Worm (Caenorhabditis elegans) whole organism, L1 larva: ENCODE measurements around the gene pod-1.

Source experiments
- C04F5.9 ChIP-seq: sonication (generic microtip); optimal IDR thresholded peaks from 2 replicates; lab custom pipeline; 2016; ENCODE audit warnings: missing genetic modification characterization, missing compliant biosample characterization
- C34B4.2 ChIP-seq: sonication (generic microtip); optimal IDR thresholded peaks from 2 replicates; lab custom pipeline; 2017; ENCODE audit warnings: mild to moderate bottlenecking, missing genetic modification characterization, missing compliant biosample characterization
- F16B12.6 ChIP-seq: fragments of 150-350 bp; optimal IDR thresholded peaks from 2 replicates; lab custom pipeline; 2014; ENCODE audit warnings: missing biosample characterization, missing genetic modification characterization
- aly-2 ChIP-seq: fragments of 150-350 bp; optimal IDR thresholded peaks from 2 replicates; lab custom pipeline; 2014; ENCODE audit warnings: missing biosample characterization, missing genetic modification characterization
- blmp-1 ChIP-seq: fragments of 150-350 bp; optimal IDR thresholded peaks from 2 replicates; lab custom pipeline; 2014; ENCODE audit warnings: missing biosample characterization, missing genetic modification characterization
- ceh-82 ChIP-seq, 3 experiments: fragments of 150-350 bp in 1 of 3; sonication (generic microtip) in 2 of 3; optimal IDR thresholded peaks; 2 replicates each; lab custom pipeline; 2014 to 2017; ENCODE audit warnings: missing biosample characterization in 3 of 3, missing genetic modification characterization in 3 of 3
- ceh-90 ChIP-seq: sonication (generic microtip); optimal IDR thresholded peaks from 2 replicates; lab custom pipeline; 2016; ENCODE audit warnings: missing genetic modification characterization, missing compliant biosample characterization
- ces-1 ChIP-seq: fragments of 150-350 bp; optimal IDR thresholded peaks from 2 replicates; lab custom pipeline; 2014; ENCODE audit warnings: missing biosample characterization, missing genetic modification reagents, missing genetic modification characterization
- dpl-1 ChIP-seq, 3 experiments: fragments of 150-350 bp in 2 of 3; sonication (generic microtip) in 1 of 3; optimal IDR thresholded peaks; 2 replicates each; lab custom pipeline; 2014 to 2017; ENCODE audit warnings: missing biosample characterization in 3 of 3, missing genetic modification characterization in 3 of 3, missing genetic modification reagents in 3 of 3
- dsc-1 ChIP-seq: sonication (generic microtip); optimal IDR thresholded peaks from 2 replicates; lab custom pipeline; 2016; ENCODE audit warnings: mild to moderate bottlenecking, missing genetic modification characterization, missing compliant biosample characterization
- efl-1 ChIP-seq, 4 experiments: fragments of 150-350 bp; optimal IDR thresholded peaks in 3 of 4; peaks in 1 of 4; 1 replicate in 1 of 4; 2 replicates in 3 of 4; lab custom pipeline; 2014; ENCODE audit warnings: missing biosample characterization in 2 of 4, missing genetic modification characterization in 2 of 4, missing genetic modification reagents in 2 of 4
- egl-27 ChIP-seq, 2 experiments: fragments of 150-350 bp in 1 of 2; sonication (generic microtip); optimal IDR thresholded peaks; 3 replicates each; lab custom pipeline; 2017 to 2018; ENCODE audit warnings: missing biosample characterization in 2 of 2, missing genetic modification characterization in 2 of 2, missing genetic modification reagents in 2 of 2
- elt-3 ChIP-seq, 6 experiments: fragments of 150-350 bp in 1 of 6; sonication (generic microtip); optimal IDR thresholded peaks; 2 replicates each; lab custom pipeline; 2017 to 2018; ENCODE audit warnings: missing biosample characterization in 6 of 6, missing genetic modification characterization in 6 of 6, inconsistent platforms in 1 of 6
- fkh-10 ChIP-seq: sonication (generic microtip); optimal IDR thresholded peaks from 2 replicates; lab custom pipeline; 2017; ENCODE audit warnings: missing biosample characterization, missing genetic modification reagents, missing genetic modification characterization
- fkh-4 ChIP-seq: sonication (generic microtip); optimal IDR thresholded peaks from 2 replicates; lab custom pipeline; 2016; ENCODE audit warnings: missing compliant biosample characterization, missing genetic modification characterization, borderline replicate concordance
- grh-1 ChIP-seq: fragments of 200-800 bp; sonication (Bioruptor generic); IDR thresholded peaks from 2 replicates; pipeline ENCODE4 v1.3.6; 2022; ENCODE audit warnings: missing genetic modification reagents, missing genetic modification characterization, missing compliant biosample characterization
- hpl-2 ChIP-seq: fragments of 150-350 bp; optimal IDR thresholded peaks from 2 replicates; lab custom pipeline; 2014; ENCODE audit warnings: missing biosample characterization, missing genetic modification reagents, missing genetic modification characterization
- jun-1 ChIP-seq: fragments of 150-350 bp; optimal IDR thresholded peaks from 2 replicates; lab custom pipeline; 2014; ENCODE audit warnings: missing biosample characterization, missing genetic modification reagents, missing genetic modification characterization
- lin-13 ChIP-seq: fragments of 150-350 bp; optimal IDR thresholded peaks from 2 replicates; lab custom pipeline; 2014; ENCODE audit warnings: missing biosample characterization, missing genetic modification reagents, missing genetic modification characterization
- lin-14 ChIP-seq: fragments of 200-800 bp; sonication (Bioruptor generic); optimal IDR thresholded peaks from 2 replicates; lab custom pipeline; 2018; ENCODE audit warnings: mild to moderate bottlenecking, missing genetic modification characterization, moderate library complexity, missing compliant biosample characterization
- lin-35 ChIP-seq, 2 experiments: fragments of 150-350 bp; optimal IDR thresholded peaks; 2 replicates each; lab custom pipeline; 2014; ENCODE audit warnings: missing biosample characterization in 2 of 2, missing genetic modification characterization in 2 of 2, missing genetic modification reagents in 2 of 2
- lin-39 ChIP-seq: fragments of 150-350 bp; optimal IDR thresholded peaks from 2 replicates; lab custom pipeline; 2014; ENCODE audit warnings: missing biosample characterization, missing genetic modification reagents, missing genetic modification characterization
- lsy-2 ChIP-seq, 2 experiments: fragments of 150-350 bp; optimal IDR thresholded peaks; 2 replicates each; lab custom pipeline; 2014; ENCODE audit warnings: missing biosample characterization in 2 of 2, missing genetic modification characterization in 2 of 2
- nhr-20 ChIP-seq: sonication (generic microtip); optimal IDR thresholded peaks from 2 replicates; lab custom pipeline; 2016; ENCODE audit warnings: mild to moderate bottlenecking, missing genetic modification characterization, missing compliant biosample characterization
- nhr-237 ChIP-seq: fragments of 150-350 bp; optimal IDR thresholded peaks from 2 replicates; lab custom pipeline; 2014; ENCODE audit warnings: missing biosample characterization, missing genetic modification characterization
- nhr-28 ChIP-seq: fragments of 150-350 bp; optimal IDR thresholded peaks from 2 replicates; lab custom pipeline; 2014; ENCODE audit warnings: missing biosample characterization, missing genetic modification characterization
- nhr-71 ChIP-seq: sonication (generic microtip); optimal IDR thresholded peaks from 2 replicates; lab custom pipeline; 2016; ENCODE audit warnings: mild to moderate bottlenecking, missing genetic modification characterization, moderate library complexity, missing compliant biosample characterization
- nhr-85 ChIP-seq: sonication (generic microtip); peaks from one replicate; lab custom pipeline; 2016; ENCODE audit warnings: missing genetic modification characterization, inconsistent platforms, missing compliant biosample characterization
- nhr-90 ChIP-seq: sonication (generic microtip); optimal IDR thresholded peaks from 2 replicates; lab custom pipeline; 2016; ENCODE audit warnings: mild to moderate bottlenecking, missing genetic modification characterization, missing compliant biosample characterization; ENCODE audit not compliant: poor library complexity
- skn-1 ChIP-seq: fragments of 150-350 bp; optimal IDR thresholded peaks from 2 replicates; lab custom pipeline; 2014; ENCODE audit warnings: missing biosample characterization, missing genetic modification characterization
- snu-23 ChIP-seq: sonication (generic microtip); optimal IDR thresholded peaks from 2 replicates; lab custom pipeline; 2016; ENCODE audit warnings: missing genetic modification characterization, missing compliant biosample characterization
- swsn-7 ChIP-seq: sonication (generic microtip); optimal IDR thresholded peaks from 2 replicates; lab custom pipeline; 2016; ENCODE audit warnings: missing genetic modification characterization, missing compliant biosample characterization
- tbx-2 ChIP-seq: sonication (generic microtip); optimal IDR thresholded peaks from 2 replicates; lab custom pipeline; 2016; ENCODE audit warnings: missing genetic modification characterization, missing compliant biosample characterization
- unc-30 ChIP-seq: sonication (generic microtip); optimal IDR thresholded peaks from 2 replicates; lab custom pipeline; 2017; ENCODE audit warnings: missing biosample characterization, missing genetic modification characterization
- unc-62 ChIP-seq: fragments of 150-350 bp; optimal IDR thresholded peaks from 2 replicates; lab custom pipeline; 2014; ENCODE audit warnings: missing biosample characterization, missing genetic modification reagents, missing genetic modification characterization
- ztf-11 ChIP-seq, 2 experiments: sonication (generic microtip); optimal IDR thresholded peaks; 2 replicates each; lab custom pipeline; 2016 to 2017; ENCODE audit warnings: missing genetic modification characterization in 2 of 2, missing biosample characterization in 1 of 2, missing compliant biosample characterization in 1 of 2

Gene pod-1

DNA sequence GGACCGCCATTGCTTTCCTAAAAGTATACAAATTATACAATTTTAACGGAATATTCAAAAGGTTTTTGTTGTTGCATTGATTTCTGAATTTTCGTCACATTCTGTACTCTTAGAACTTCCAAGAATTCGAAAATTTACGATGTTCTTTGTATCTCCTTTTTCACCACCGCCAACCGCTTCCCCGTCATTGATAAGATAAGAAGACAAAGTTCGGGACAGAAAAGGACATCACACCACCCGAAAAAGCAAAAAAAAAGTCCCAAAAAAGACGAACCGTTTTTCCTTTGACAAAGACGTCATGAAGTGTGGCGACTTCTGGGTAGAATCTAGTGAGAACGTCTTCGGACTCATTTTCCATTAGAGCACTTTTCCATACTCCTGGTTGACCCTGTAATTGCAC, 18.5 kb upstream of the pod-1 start (continued):
- no peak for TF ChIP-seq egl-27 (tag; optimal IDR thresholded peaks at IDR 0.05; lab: Kevin White, UChicago)

DNA sequence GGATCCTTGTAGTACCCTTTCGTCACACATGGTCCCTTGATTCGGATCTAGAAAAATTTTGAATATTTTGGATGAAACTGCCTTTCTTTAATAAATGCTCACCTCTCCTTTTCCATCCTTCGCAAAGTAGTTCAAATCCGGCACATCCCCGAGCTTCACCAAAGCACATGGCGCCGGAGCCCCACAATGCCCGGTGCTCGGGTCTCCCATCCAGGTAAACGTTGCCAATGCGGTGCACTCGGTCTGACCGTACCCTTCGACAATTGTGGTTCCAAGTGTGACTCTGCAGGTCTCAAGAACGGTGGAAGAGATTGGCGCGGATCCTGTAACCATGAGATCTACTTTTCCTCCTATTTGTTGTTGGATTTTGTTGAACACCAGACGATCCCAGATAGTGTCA, 16.9 kb upstream of the pod-1 start:
- TF ChIP-seq nhr-90 (no peak), unc-62 (GFP tag; lab: Kevin White, UChicago) (no peak), hpl-2 (GFP tag; lab: Kevin White, UChicago) (no peak), nhr-237 (tag; lab: Kevin White, UChicago) (no peak), C04F5.9 (no peak), aly-2 (tag; lab: Kevin White, UChicago) (no peak)

DNA sequence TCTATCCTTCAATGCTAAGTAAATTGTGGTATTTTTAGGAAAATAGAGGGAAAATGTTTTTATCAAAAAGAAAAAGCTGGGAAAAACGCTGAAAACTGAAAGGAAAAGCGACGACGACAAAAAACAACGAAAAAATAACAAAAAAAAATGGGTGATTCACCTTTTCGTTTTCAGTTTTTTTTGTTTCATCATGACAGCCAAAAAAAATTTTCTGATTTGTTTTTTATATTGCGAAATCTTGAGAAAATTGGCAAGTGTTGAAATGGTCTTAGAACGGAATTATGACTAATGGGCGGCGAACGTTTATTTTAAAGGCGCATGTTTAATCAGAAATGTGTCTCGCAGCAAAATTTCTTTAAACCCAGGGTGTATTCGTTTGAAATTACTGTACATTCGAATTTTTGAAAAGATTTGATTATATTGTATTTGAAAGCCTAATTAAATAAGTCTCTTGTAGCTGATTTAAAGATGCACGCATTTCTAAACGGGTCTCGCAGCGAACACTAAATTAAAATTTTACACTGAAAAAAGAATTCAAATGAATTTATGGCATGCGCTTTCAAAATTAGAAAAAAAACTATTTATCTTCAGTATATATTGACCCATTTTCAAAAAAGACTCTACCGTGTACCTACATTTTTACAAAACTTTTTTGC, 11.9 kb upstream of the pod-1 start:
- TF ChIP-seq efl-1 (optimal IDR thresholded peaks at IDR 0.05; lab: Kevin White, UChicago): no peak
- peak in 1 of 2 experiments; percentile 39 for TF ChIP-seq efl-1 (GFP tag; optimal IDR thresholded peaks at IDR 0.05 in 1 of 2; lab: Kevin White, UChicago)
- no peak for TF ChIP-seq dpl-1 (GFP tag; optimal IDR thresholded peaks at IDR 0.05; lab: Kevin White, UChicago)

DNA sequence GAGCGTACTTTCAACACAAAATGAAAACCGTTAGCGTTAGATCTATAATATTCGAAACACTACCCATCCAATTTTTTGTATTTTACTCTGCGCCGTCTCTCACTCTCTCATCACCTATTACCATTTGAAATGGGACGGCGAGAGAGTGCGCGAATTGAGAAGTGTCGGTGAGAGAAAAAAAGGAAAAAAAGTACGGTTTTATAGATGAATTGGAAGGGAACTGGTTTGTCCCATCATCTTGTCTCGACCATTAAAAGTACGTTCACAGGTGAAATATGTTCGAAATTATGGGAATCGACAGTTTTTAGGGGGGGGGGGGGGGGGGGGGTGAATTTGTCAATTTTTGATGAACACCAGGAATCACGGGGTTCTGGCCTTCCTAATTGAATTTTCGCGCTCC, 10.8 kb upstream of the pod-1 start:
- no peak for TF ChIP-seq lin-13
- TF ChIP-seq tbx-2 (tag; lab: Kevin White, UChicago): no peak
- TF ChIP-seq fkh-10 (GFP tag; lab: Kevin White, UChicago): no peak
- peak in 1 of 3 experiments; percentile 22 for TF ChIP-seq dpl-1 (GFP tag; optimal IDR thresholded peaks at IDR 0.05; lab: Kevin White, UChicago)
- TF ChIP-seq blmp-1 (tag; lab: Kevin White, UChicago): peak; percentile 49
- TF ChIP-seq nhr-85 (tag; lab: Kevin White, UChicago): peak; percentile 82
- peak in 1 of 2 experiments; percentile 41 for TF ChIP-seq lsy-2 (tag; optimal IDR thresholded peaks at IDR 0.05; lab: Kevin White, UChicago)
- TF ChIP-seq elt-3 (tag; optimal IDR thresholded peaks at IDR 0.05; lab: Kevin White, UChicago): peak in 1 of 6 experiments; percentile 43
- TF ChIP-seq lin-35 (GFP tag; optimal IDR thresholded peaks at IDR 0.05; lab: Kevin White, UChicago): peak in 1 of 2 experiments; percentile 30
- TF ChIP-seq nhr-71: peak; percentile 33
- peak; percentile 67 for TF ChIP-seq lin-14 (GFP tag; lab: Kevin White, UChicago)
- peak; percentile 53 for TF ChIP-seq snu-23 (GFP tag; lab: Kevin White, UChicago)
- TF ChIP-seq dsc-1 (tag; lab: Kevin White, UChicago): no peak
- TF ChIP-seq grh-1 (GFP tag; lab: Robert Waterston, UW): peak; percentile 66
- TF ChIP-seq nhr-28 (tag; lab: Kevin White, UChicago): no peak
- peak; percentile 12 to 34 for TF ChIP-seq efl-1 (optimal IDR thresholded peaks at IDR 0.05; lab: Kevin White, UChicago)
- TF ChIP-seq efl-1 (GFP tag; optimal IDR thresholded peaks at IDR 0.05 in 1 of 2; lab: Kevin White, UChicago): no peak
- TF ChIP-seq skn-1 (tag; lab: Kevin White, UChicago): no peak
- peak; percentile 30 for TF ChIP-seq nhr-20 (tag; lab: Kevin White, UChicago)

DNA sequence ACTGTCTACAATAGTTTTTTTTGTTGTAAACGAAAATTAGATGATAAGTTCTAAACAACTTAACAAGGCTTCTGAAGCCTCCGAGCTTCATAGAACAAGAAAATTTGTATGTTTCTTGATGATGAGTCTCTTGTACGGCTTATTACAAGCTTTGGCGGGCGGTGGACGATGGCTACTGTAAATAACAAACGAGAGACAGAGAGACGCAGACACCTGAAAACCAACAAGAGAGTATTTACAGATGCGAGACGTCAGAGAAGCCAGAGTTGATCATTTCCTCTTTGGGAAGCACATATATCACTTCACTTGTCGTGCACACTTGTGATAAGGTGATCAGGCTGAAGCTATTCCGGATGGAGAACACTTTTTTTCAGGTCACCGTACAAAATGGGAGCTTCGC, 6.9 kb upstream of the pod-1 start:
- TF ChIP-seq lin-35 (GFP tag; optimal IDR thresholded peaks at IDR 0.05; lab: Kevin White, UChicago) (no peak), hpl-2 (GFP tag; lab: Kevin White, UChicago) (no peak), nhr-85 (tag; lab: Kevin White, UChicago) (no peak), F16B12.6 (tag; lab: Kevin White, UChicago) (no peak), dsc-1 (tag; lab: Kevin White, UChicago) (no peak), C34B4.2 (tag; lab: Kevin White, UChicago) (no peak), nhr-237 (tag; lab: Kevin White, UChicago) (no peak), snu-23 (GFP tag; lab: Kevin White, UChicago) (no peak), jun-1 (tag; lab: Kevin White, UChicago) (no peak), lin-39 (tag; lab: Kevin White, UChicago) (no peak), blmp-1 (tag; lab: Kevin White, UChicago) (no peak), swsn-7 (tag; lab: Kevin White, UChicago) (no peak), fkh-4 (tag; lab: Kevin White, UChicago) (no peak), ceh-90 (no peak), ceh-82 (tag; optimal IDR thresholded peaks at IDR 0.05; lab: Kevin White, UChicago) (no peak), ces-1 (GFP tag; lab: Kevin White, UChicago) (no peak), ztf-11 (tag; optimal IDR thresholded peaks at IDR 0.05; lab: Kevin White, UChicago) (no peak), unc-30 (tag; lab: Kevin White, UChicago) (no peak)
